Fruit fly (Drosophila melanogaster): ENCODE data around the gene CG11279.
A peak's percentile ranks its signal among the peaks of the same experiment; 100 is the strongest.

DNA sequence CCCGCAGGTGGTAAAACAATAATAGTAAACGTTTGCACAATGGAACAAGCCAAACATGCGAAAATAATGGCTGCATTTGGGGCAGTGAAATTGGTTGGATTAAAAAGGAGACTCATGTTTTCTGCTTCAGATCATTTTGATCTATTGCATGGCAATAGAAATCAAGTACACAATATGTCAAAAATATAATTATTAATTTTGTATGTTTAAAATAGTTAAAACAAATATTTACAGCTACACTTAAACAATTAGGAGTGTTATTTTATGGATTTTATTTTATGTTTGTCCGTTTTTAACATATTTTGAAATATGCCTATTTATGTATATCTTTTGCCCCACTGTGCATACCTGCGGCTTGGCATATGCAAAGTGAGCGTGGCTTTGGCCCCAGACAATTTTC, 19.4 kb downstream of the CG11279 start:
- TF ChIP-seq CG4318 (GFP tag; optimal IDR thresholded peaks at IDR 0.05) = peak; percentile 22
- TF ChIP-seq Hr39 (GFP tag; optimal IDR thresholded peaks at IDR 0.05) = no peak
